Fruit fly (Drosophila melanogaster) whole organism, embryonic: ENCODE results near the gene Ldh.
A peak's percentile ranks its signal among the peaks of the same experiment; 100 is the strongest.

ENCODE experiments used
- Ada2b ChIP-seq: fragments of 200-800 bp; sonication (Bioruptor generic); IDR thresholded peaks from 2 replicates; pipeline ENCODE4 v1.3.6; 2022; ENCODE audit warnings: missing biosample characterization, missing genetic modification characterization
- Blimp-1 ChIP-seq: fragments of 200-800 bp; sonication (Bioruptor generic); optimal IDR thresholded peaks from 3 replicates; lab custom pipeline; 2018; ENCODE audit warnings: missing biosample characterization, missing genetic modification characterization, mild to moderate bottlenecking, moderate library complexity, missing genetic modification reagents
- CG10462 ChIP-seq: fragments of 200-800 bp; sonication (Bioruptor generic); optimal IDR thresholded peaks from 2 replicates; lab custom pipeline; 2016; ENCODE audit warnings: missing biosample characterization, missing genetic modification characterization
- CG10565 ChIP-seq: fragments of 200-800 bp; sonication (Bioruptor generic); optimal IDR thresholded peaks from 3 replicates; lab custom pipeline; 2016; ENCODE audit warnings: missing biosample characterization, mild to moderate bottlenecking, missing genetic modification characterization
- CG11504 ChIP-seq: fragments of 200-800 bp; sonication (Bioruptor generic); optimal IDR thresholded peaks from 3 replicates; lab custom pipeline; 2019; ENCODE audit warnings: missing biosample characterization, mild to moderate bottlenecking, missing genetic modification characterization, moderate library complexity
- CG11695 ChIP-seq: fragments of 200-800 bp; sonication (Bioruptor generic); IDR thresholded peaks from 3 replicates; pipeline ENCODE4 v1.3.6; 2022; ENCODE audit warnings: missing biosample characterization, missing genetic modification characterization
- CG12391 ChIP-seq: fragments of 200-800 bp; sonication (Bioruptor generic); optimal IDR thresholded peaks from 3 replicates; lab custom pipeline; 2018; ENCODE audit warnings: missing biosample characterization, mild to moderate bottlenecking, missing genetic modification characterization, moderate library complexity
- CG13123 ChIP-seq: fragments of 200-800 bp; sonication (Bioruptor generic); optimal IDR thresholded peaks from 2 replicates; lab custom pipeline; 2016; ENCODE audit warnings: missing biosample characterization, missing genetic modification characterization
- CG13296 ChIP-seq: fragments of 200-800 bp; sonication (Bioruptor generic); optimal IDR thresholded peaks from 3 replicates; lab custom pipeline; 2018; ENCODE audit warnings: missing biosample characterization, mild to moderate bottlenecking, missing genetic modification characterization
- CG14667 ChIP-seq: fragments of 200-800 bp; sonication (Bioruptor generic); IDR thresholded peaks from 2 replicates; pipeline ENCODE4 v1.3.6; 2022; ENCODE audit warnings: missing biosample characterization, missing genetic modification characterization
- CG14965 ChIP-seq: fragments of 200-800 bp; sonication (Bioruptor generic); optimal IDR thresholded peaks from 2 replicates; lab custom pipeline; 2016; ENCODE audit warnings: missing biosample characterization, missing genetic modification characterization, borderline replicate concordance
- CG15696 ChIP-seq: fragments of 200-800 bp; sonication (Bioruptor generic); optimal IDR thresholded peaks from 2 replicates; lab custom pipeline; 2019; ENCODE audit warnings: missing biosample characterization, mild to moderate bottlenecking, missing genetic modification characterization, moderate library complexity
- CG30403 ChIP-seq: fragments of 200-800 bp; sonication (Bioruptor generic); optimal IDR thresholded peaks from 3 replicates; lab custom pipeline; 2016; ENCODE audit warnings: missing biosample characterization, missing genetic modification characterization
- CG30431 ChIP-seq: fragments of 200-800 bp; sonication (Bioruptor generic); optimal IDR thresholded peaks from 2 replicates; lab custom pipeline; 2017; ENCODE audit warnings: missing biosample characterization, missing genetic modification characterization
- CG33557 ChIP-seq: fragments of 200-800 bp; sonication (Bioruptor generic); optimal IDR thresholded peaks from 2 replicates; lab custom pipeline; 2019; ENCODE audit warnings: missing biosample characterization, mild to moderate bottlenecking, missing genetic modification characterization, moderate library complexity
- CG4707 ChIP-seq: fragments of 200-800 bp; sonication (Bioruptor generic); optimal IDR thresholded peaks from 2 replicates; lab custom pipeline; 2018; ENCODE audit warnings: missing biosample characterization, mild to moderate bottlenecking, missing genetic modification characterization, moderate library complexity
- CG5953 ChIP-seq: fragments of 200-800 bp; sonication (Bioruptor generic); IDR thresholded peaks from 2 replicates; pipeline ENCODE4 v1.3.6; 2022; ENCODE audit warnings: missing biosample characterization, missing genetic modification characterization
- CG8089 ChIP-seq: fragments of 200-800 bp; sonication (Bioruptor generic); optimal IDR thresholded peaks from 3 replicates; lab custom pipeline; 2016; ENCODE audit warnings: missing biosample characterization, missing genetic modification characterization
- Camta ChIP-seq: fragments of 200-800 bp; sonication (Bioruptor generic); optimal IDR thresholded peaks from 2 replicates; lab custom pipeline; 2016; ENCODE audit warnings: missing biosample characterization, missing genetic modification characterization
- Drgx ChIP-seq: fragments of 200-800 bp; sonication (Bioruptor generic); IDR thresholded peaks from 2 replicates; pipeline ENCODE4 v1.3.6; 2022; ENCODE audit warnings: missing biosample characterization, missing genetic modification characterization
- E2f1 ChIP-seq: fragments of 200-800 bp; sonication (Bioruptor generic); IDR thresholded peaks from 2 replicates; pipeline ENCODE4 v1.3.6; 2022; ENCODE audit warnings: missing biosample characterization, missing genetic modification characterization
- GATAe ChIP-seq: fragments of 200-800 bp; sonication (Bioruptor generic); conservative IDR thresholded peaks from 2 replicates; pipeline ENCODE4 v1.3.6; 2022; ENCODE audit warnings: missing biosample characterization, missing genetic modification characterization
- Gug ChIP-seq: fragments of 200-800 bp; sonication (Bioruptor generic); IDR thresholded peaks from 4 replicates; pipeline ENCODE4 v1.3.6; 2022; ENCODE audit warnings: missing biosample characterization, missing genetic modification characterization
- HHEX ChIP-seq: fragments of 200-800 bp; sonication (Bioruptor generic); optimal IDR thresholded peaks from 3 replicates; lab custom pipeline; 2017; ENCODE audit warnings: missing biosample characterization, mild to moderate bottlenecking, missing genetic modification characterization, missing genetic modification reagents
- HLH3B ChIP-seq: fragments of 200-800 bp; sonication (Bioruptor generic); IDR thresholded peaks from 2 replicates; pipeline ENCODE4 v1.3.6; 2022; ENCODE audit warnings: missing biosample characterization, missing genetic modification characterization
- Hey ChIP-seq: fragments of 200-800 bp; sonication (Bioruptor generic); optimal IDR thresholded peaks from 3 replicates; lab custom pipeline; 2018; ENCODE audit warnings: missing biosample characterization, mild to moderate bottlenecking, missing genetic modification characterization
- Hr3 ChIP-seq: fragments of 200-800 bp; sonication (Bioruptor generic); optimal IDR thresholded peaks from 3 replicates; lab custom pipeline; 2016; ENCODE audit warnings: missing biosample characterization, missing genetic modification characterization
- Lim3 ChIP-seq: fragments of 200-800 bp; sonication (Bioruptor generic); IDR thresholded peaks from 2 replicates; pipeline ENCODE4 v1.3.6; 2022; ENCODE audit warnings: missing biosample characterization, missing genetic modification characterization
- NK7.1 ChIP-seq: fragments of 200-800 bp; sonication (Bioruptor generic); optimal IDR thresholded peaks from 3 replicates; lab custom pipeline; 2016; ENCODE audit warnings: missing biosample characterization, missing genetic modification characterization
- Oaz ChIP-seq: fragments of 200-800 bp; sonication (Bioruptor generic); IDR thresholded peaks from 2 replicates; pipeline ENCODE4 v1.3.6; 2022; ENCODE audit warnings: missing biosample characterization, missing genetic modification characterization
- bab2 ChIP-seq: fragments of 200-800 bp; sonication (Bioruptor generic); optimal IDR thresholded peaks from 2 replicates; lab custom pipeline; 2016; ENCODE audit warnings: missing biosample characterization, missing genetic modification characterization
- cas ChIP-seq: fragments of 200-800 bp; sonication (Bioruptor generic); IDR thresholded peaks from 2 replicates; pipeline ENCODE4 v1.3.6; 2022; ENCODE audit warnings: missing biosample characterization, missing genetic modification characterization
- ci ChIP-seq: fragments of 200-800 bp; sonication (Bioruptor generic); IDR thresholded peaks from 3 replicates; pipeline ENCODE4 v1.3.6; 2022; ENCODE audit warnings: missing biosample characterization, missing genetic modification characterization
- dmrt11E ChIP-seq: fragments of 200-800 bp; sonication (Bioruptor generic); optimal IDR thresholded peaks from 3 replicates; lab custom pipeline; 2018; ENCODE audit warnings: missing biosample characterization, mild to moderate bottlenecking, missing genetic modification characterization, moderate library complexity
- gce ChIP-seq: fragments of 200-800 bp; sonication (Bioruptor generic); IDR thresholded peaks from 3 replicates; pipeline ENCODE4 v1.3.6; 2022; ENCODE audit warnings: missing biosample characterization, missing genetic modification characterization
- gcm ChIP-seq: fragments of 200-800 bp; sonication (Bioruptor generic); optimal IDR thresholded peaks from 2 replicates; lab custom pipeline; 2019; ENCODE audit warnings: missing biosample characterization, mild to moderate bottlenecking, missing genetic modification characterization, moderate library complexity
- her ChIP-seq: fragments of 200-800 bp; sonication (Bioruptor generic); optimal IDR thresholded peaks from 2 replicates; lab custom pipeline; 2016; ENCODE audit warnings: missing biosample characterization, missing genetic modification characterization
- kah ChIP-seq: fragments of 200-800 bp; sonication (Bioruptor generic); optimal IDR thresholded peaks from 2 replicates; lab custom pipeline; 2018; ENCODE audit warnings: missing biosample characterization, mild to moderate bottlenecking, missing genetic modification characterization
- lbe ChIP-seq: fragments of 200-800 bp; sonication (Bioruptor generic); optimal IDR thresholded peaks from 2 replicates; lab custom pipeline; 2016; ENCODE audit warnings: missing biosample characterization, mild to moderate bottlenecking, missing genetic modification characterization
- lov ChIP-seq, 2 experiments: fragments of 200-800 bp in 1 of 2; fragments of >200 bp in 1 of 2; sonication (Bioruptor generic) in 1 of 2; IDR thresholded peaks in 1 of 2; optimal IDR thresholded peaks in 1 of 2; 2 replicates in 1 of 2; 3 replicates in 1 of 2; pipeline versions ENCODE4 v1.3.6 to Lab custom; 2017 to 2022; ENCODE audit warnings: missing biosample characterization in 1 of 2, missing genetic modification characterization in 1 of 2
- otp ChIP-seq: fragments of 200-800 bp; sonication (Bioruptor generic); IDR thresholded peaks from 3 replicates; pipeline ENCODE4, ENCODE4 v1.3.6; 2022; ENCODE audit warnings: missing biosample characterization, missing genetic modification characterization
- peb ChIP-seq: fragments of 200-800 bp; sonication (Bioruptor generic); IDR thresholded peaks from 2 replicates; pipeline ENCODE4 v1.3.6; 2022; ENCODE audit warnings: missing biosample characterization, missing genetic modification characterization
- row ChIP-seq: fragments of 200-800 bp; sonication (Bioruptor generic); IDR thresholded peaks from 3 replicates; pipeline ENCODE4 v1.3.6; 2022; ENCODE audit warnings: missing biosample characterization, missing genetic modification characterization
- sim ChIP-seq: fragments of 200-800 bp; sonication (Bioruptor generic); IDR thresholded peaks from 2 replicates; pipeline ENCODE4 v1.3.6; 2022; ENCODE audit warnings: missing biosample characterization, missing genetic modification characterization
- tap ChIP-seq: fragments of 200-800 bp; optimal IDR thresholded peaks from 3 replicates; lab custom pipeline; 2019; ENCODE audit warnings: missing biosample characterization, mild to moderate bottlenecking, missing genetic modification characterization, moderate library complexity
- tin ChIP-seq: fragments of 200-800 bp; sonication (Bioruptor generic); optimal IDR thresholded peaks from 3 replicates; lab custom pipeline; 2016; ENCODE audit warnings: missing biosample characterization, missing genetic modification characterization
- vfl ChIP-seq: fragments of 200-800 bp; sonication (Bioruptor generic); optimal IDR thresholded peaks from 2 replicates; lab custom pipeline; 2016; ENCODE audit warnings: missing biosample characterization, missing genetic modification characterization
- wek ChIP-seq: fragments of 200-800 bp; sonication (Bioruptor generic); optimal IDR thresholded peaks from 3 replicates; lab custom pipeline; 2018; ENCODE audit warnings: missing biosample characterization, mild to moderate bottlenecking, missing genetic modification characterization, moderate library complexity
- zen2 ChIP-seq: fragments of 200-800 bp; sonication (Bioruptor generic); IDR thresholded peaks from 3 replicates; pipeline ENCODE4 v1.3.6; 2022; ENCODE audit warnings: missing biosample characterization, missing genetic modification characterization; ENCODE audit not compliant: partially characterized antibody

The Ldh gene

dm6 chr3L:6256408-6257188 lies 5.9 kb downstream of the Ldh start, which contains the start of gene Best2 (continued):
- peak; percentile 92 for TF ChIP-seq Drgx (GFP tag; lab: Robert Waterston, UW)
- TF ChIP-seq CG33557 (GFP tag; lab: Kevin White, UChicago), result peak; percentile 82
- peak; percentile 75 for TF ChIP-seq cas (GFP tag; lab: Robert Waterston, UW)
- TF ChIP-seq her, result peak; percentile 29
- TF ChIP-seq tap (tag; lab: Kevin White, UChicago), result peak; percentile 76
- TF ChIP-seq Camta (GFP tag; lab: Kevin White, UChicago), result peak; percentile 63
- peak; percentile 79 for TF ChIP-seq dmrt11E (tag; lab: Kevin White, UChicago)
- peak; percentile 54 for TF ChIP-seq CG30431
- peak; percentile 89 for TF ChIP-seq CG13296
- TF ChIP-seq vfl, result no peak
- TF ChIP-seq E2f1 (GFP tag; lab: Robert Waterston, UW), result peak; percentile 92
- peak; percentile 73 for TF ChIP-seq bab2 (GFP tag; lab: Kevin White, UChicago)
- TF ChIP-seq HLH3B (GFP tag; lab: Robert Waterston, UW), result peak; percentile 91
- peak; percentile 62 for TF ChIP-seq NK7.1
- peak; percentile 86 for TF ChIP-seq sim (GFP tag; lab: Robert Waterston, UW)
- peak; percentile 77 for TF ChIP-seq CG5953 (GFP tag; lab: Robert Waterston, UW)
- peak; percentile 90 for TF ChIP-seq CG11504 (tag; lab: Kevin White, UChicago)
- TF ChIP-seq CG30403 (GFP tag; lab: Kevin White, UChicago), result peak; percentile 93
- peak; percentile 60 for TF ChIP-seq CG8089 (GFP tag; lab: Kevin White, UChicago)
- TF ChIP-seq Gug (GFP tag; lab: Robert Waterston, UW), result peak; percentile 74
- TF ChIP-seq GATAe (GFP tag; lab: Robert Waterston, UW), result peak; percentile 81; the same call in 1 of the 2 replicates
- peak; percentile 82 for TF ChIP-seq HHEX (GFP tag; lab: Kevin White, UChicago)
- peak; percentile 95 for TF ChIP-seq row
- peak; percentile 93 for TF ChIP-seq CG11695 (GFP tag; lab: Robert Waterston, UW)
- no peak for TF ChIP-seq CG4707 (GFP tag; lab: Kevin White, UChicago)
- peak; percentile 86 for TF ChIP-seq CG12391 (tag; lab: Kevin White, UChicago)
- TF ChIP-seq CG10565 (GFP tag; lab: Kevin White, UChicago), result no peak
- TF ChIP-seq zen2 (GFP tag; lab: Robert Waterston, UW), result no peak
- TF ChIP-seq Lim3 (GFP tag; lab: Robert Waterston, UW), result peak; percentile 65; the same call in 1 of the 2 replicates
- peak; percentile 89 for TF ChIP-seq lbe
- peak; percentile 59 for TF ChIP-seq kah (GFP tag; lab: Kevin White, UChicago)
- peak; percentile 68 for TF ChIP-seq CG15696 (tag; lab: Kevin White, UChicago)
- peak; percentile 82 for TF ChIP-seq Hr3 (GFP tag; lab: Kevin White, UChicago)
- TF ChIP-seq tin (GFP tag; lab: Kevin White, UChicago), result peak; percentile 80
- TF ChIP-seq CG14965, result no peak
- TF ChIP-seq gce (GFP tag; lab: Robert Waterston, UW), result peak; percentile 49; the same call in 1 of the 3 replicates
- TF ChIP-seq Hey (tag; lab: Kevin White, UChicago), result no peak
- peak; percentile 83 for TF ChIP-seq Blimp-1 (GFP tag; lab: Kevin White, UChicago)
- no peak for TF ChIP-seq wek (GFP tag; lab: Kevin White, UChicago)
- TF ChIP-seq CG10462 (GFP tag; lab: Kevin White, UChicago), result peak; percentile 72
- TF ChIP-seq ci, result peak; percentile 93
- TF ChIP-seq lov (optimal IDR thresholded peaks at IDR 0.05; lab: Kevin White, UChicago), result no peak
- 0 out of 3 replicates have a peak, but pooled peaks have one; percentile 60 for TF ChIP-seq lov (GFP tag; IDR thresholded peaks at IDR 0.05; lab: Robert Waterston, UW)
- TF ChIP-seq peb (GFP tag; lab: Robert Waterston, UW), result peak; percentile 70; the same call in 1 of the 2 replicates
- peak; percentile 82 for TF ChIP-seq Oaz
- TF ChIP-seq otp (GFP tag; lab: Robert Waterston, UW), result peak; percentile 88
- peak; percentile 10 for TF ChIP-seq CG13123
- TF ChIP-seq Ada2b (GFP tag; lab: Robert Waterston, UW), result peak; percentile 93
- TF ChIP-seq gcm, result peak; percentile 72
- TF ChIP-seq CG14667 (GFP tag; lab: Robert Waterston, UW), result peak; percentile 86
